Fruit fly (Drosophila melanogaster) whole organism, embryonic: ENCODE results near the gene Sas-4.

Source experiments
- CG12104 ChIP-seq: fragments of 200-800 bp; sonication (Bioruptor generic); optimal IDR thresholded peaks from 3 replicates; lab custom pipeline; 2016; ENCODE audit warnings: missing biosample characterization, missing genetic modification characterization
- CG15479 ChIP-seq: fragments of 200-800 bp; sonication (Bioruptor generic); optimal IDR thresholded peaks from 3 replicates; lab custom pipeline; 2019; ENCODE audit warnings: missing biosample characterization, mild to moderate bottlenecking, missing genetic modification characterization, moderate library complexity
- CG30431 ChIP-seq: fragments of 200-800 bp; sonication (Bioruptor generic); optimal IDR thresholded peaks from 2 replicates; lab custom pipeline; 2017; ENCODE audit warnings: missing biosample characterization, missing genetic modification characterization
- CG4820 ChIP-seq: fragments of 200-800 bp; sonication (Bioruptor generic); optimal IDR thresholded peaks from 3 replicates; lab custom pipeline; 2016; ENCODE audit warnings: missing biosample characterization, missing genetic modification characterization
- CG6254 ChIP-seq: fragments of 200-800 bp; sonication (Bioruptor generic); optimal IDR thresholded peaks from 3 replicates; lab custom pipeline; 2017; ENCODE audit warnings: mild to moderate bottlenecking, missing biosample characterization, missing genetic modification reagents, missing genetic modification characterization
- CG6813 ChIP-seq: fragments of 200-800 bp; sonication (Bioruptor generic); optimal IDR thresholded peaks from 2 replicates; lab custom pipeline; 2017; ENCODE audit warnings: missing biosample characterization, missing genetic modification characterization, mild to moderate bottlenecking, moderate library complexity, missing genetic modification reagents
- CG6854 ChIP-seq: fragments of 200-800 bp; sonication (Bioruptor generic); optimal IDR thresholded peaks from 3 replicates; lab custom pipeline; 2017; ENCODE audit warnings: missing biosample characterization, mild to moderate bottlenecking, missing genetic modification characterization
- CG8281 ChIP-seq: fragments of 200-800 bp; sonication (Bioruptor generic); optimal IDR thresholded peaks from 2 replicates; lab custom pipeline; 2018; ENCODE audit warnings: missing biosample characterization, mild to moderate bottlenecking, missing genetic modification characterization, moderate library complexity
- CrebB ChIP-seq: fragments of 200-800 bp; sonication (Bioruptor generic); optimal IDR thresholded peaks from 3 replicates; lab custom pipeline; 2018; ENCODE audit warnings: missing biosample characterization, mild to moderate bottlenecking, missing genetic modification characterization
- Dip2 ChIP-seq: fragments of 200-800 bp; sonication (Bioruptor generic); IDR thresholded peaks from 2 replicates; pipeline ENCODE4 v1.3.6; 2022; ENCODE audit warnings: missing biosample characterization, missing genetic modification characterization
- Dll ChIP-seq: fragments of 200-800 bp; sonication (Bioruptor generic); IDR thresholded peaks from 4 replicates; pipeline ENCODE4 v1.3.6; 2022; ENCODE audit warnings: missing biosample characterization, missing genetic modification characterization; ENCODE audit not compliant: partially characterized antibody
- Drgx ChIP-seq: fragments of 200-800 bp; sonication (Bioruptor generic); IDR thresholded peaks from 2 replicates; pipeline ENCODE4 v1.3.6; 2022; ENCODE audit warnings: missing biosample characterization, missing genetic modification characterization
- Elba2 ChIP-seq: fragments of 200-800 bp; sonication (Bioruptor generic); optimal IDR thresholded peaks from 3 replicates; lab custom pipeline; 2016; ENCODE audit warnings: missing biosample characterization, missing genetic modification characterization
- Ets65A ChIP-seq: fragments of 200-800 bp; sonication (Bioruptor generic); peaks from one replicate; lab custom pipeline; 2016; ENCODE audit warnings: missing biosample characterization, missing genetic modification characterization
- HLHmδ ChIP-seq: fragments of 200-800 bp; sonication (Bioruptor generic); optimal IDR thresholded peaks from 2 replicates; lab custom pipeline; 2018; ENCODE audit warnings: missing biosample characterization, mild to moderate bottlenecking, missing genetic modification characterization, moderate library complexity
- MESR4 ChIP-seq: fragments of 200-800 bp; sonication (Bioruptor generic); optimal IDR thresholded peaks from 2 replicates; lab custom pipeline; 2018; ENCODE audit warnings: missing biosample characterization, mild to moderate bottlenecking, missing genetic modification characterization, moderate library complexity
- Mes4 ChIP-seq: fragments of 200-800 bp; sonication (Bioruptor generic); optimal IDR thresholded peaks from 2 replicates; lab custom pipeline; 2016; ENCODE audit warnings: missing biosample characterization, missing genetic modification characterization
- Pdp1 ChIP-seq, 2 experiments: fragments of 200-800 bp; sonication (Bioruptor generic); optimal IDR thresholded peaks; 3 replicates each; lab custom pipeline; 2016; ENCODE audit warnings: missing biosample characterization in 2 of 2, missing genetic modification characterization in 2 of 2, mild to moderate bottlenecking in 1 of 2, moderate library complexity in 1 of 2
- Sry-δ ChIP-seq: fragments of 200-800 bp; sonication (Bioruptor generic); optimal IDR thresholded peaks from 2 replicates; lab custom pipeline; 2016; ENCODE audit warnings: missing biosample characterization, missing genetic modification characterization
- Trl ChIP-seq, 3 experiments: fragments of >200 bp in 2 of 3; fragments of 200-800 bp in 1 of 3; sonication (Bioruptor generic) in 1 of 3; optimal IDR thresholded peaks; 2 replicates in 1 of 3; 3 replicates in 2 of 3; lab custom pipeline; 2016 to 2017; ENCODE audit warnings: missing biosample characterization in 1 of 3, missing genetic modification characterization in 1 of 3
- Xbp1 ChIP-seq: fragments of 200-800 bp; sonication (Bioruptor generic); optimal IDR thresholded peaks from 3 replicates; lab custom pipeline; 2016; ENCODE audit warnings: missing biosample characterization, mild to moderate bottlenecking, missing genetic modification characterization
- YL-1 ChIP-seq: fragments of 200-800 bp; sonication (Bioruptor generic); optimal IDR thresholded peaks from 3 replicates; lab custom pipeline; 2017; ENCODE audit warnings: missing biosample characterization, mild to moderate bottlenecking, missing genetic modification characterization
- abd-A ChIP-seq: fragments of 200-800 bp; sonication (Bioruptor generic); optimal IDR thresholded peaks from 3 replicates; lab custom pipeline; 2019; ENCODE audit warnings: missing biosample characterization, mild to moderate bottlenecking, missing genetic modification characterization, moderate library complexity
- aop ChIP-seq: fragments of 200-800 bp; sonication (Bioruptor generic); IDR thresholded peaks from 2 replicates; pipeline ENCODE4 v1.3.6; 2022; ENCODE audit warnings: missing biosample characterization, missing genetic modification characterization
- ase ChIP-seq: fragments of 200-800 bp; sonication (Bioruptor generic); IDR thresholded peaks from 3 replicates; pipeline ENCODE4 v1.3.6; 2022; ENCODE audit warnings: missing biosample characterization, missing genetic modification characterization
- bbx ChIP-seq: fragments of 200-800 bp; sonication (Bioruptor generic); IDR thresholded peaks from 2 replicates; pipeline ENCODE4 v1.3.6; 2022; ENCODE audit warnings: missing biosample characterization, missing genetic modification characterization; ENCODE audit not compliant: partially characterized antibody
- chinmo ChIP-seq: fragments of 200-800 bp; sonication (Bioruptor generic); IDR thresholded peaks from 4 replicates; pipeline ENCODE4 v1.3.6; 2022; ENCODE audit warnings: missing biosample characterization, missing genetic modification characterization; ENCODE audit not compliant: partially characterized antibody
- chm ChIP-seq: fragments of 200-800 bp; sonication (Bioruptor generic); IDR thresholded peaks from 2 replicates; pipeline ENCODE4 v1.3.6; 2022; ENCODE audit warnings: missing biosample characterization, missing genetic modification characterization
- ci ChIP-seq: fragments of 200-800 bp; sonication (Bioruptor generic); IDR thresholded peaks from 3 replicates; pipeline ENCODE4 v1.3.6; 2022; ENCODE audit warnings: missing biosample characterization, missing genetic modification characterization
- dati ChIP-seq: fragments of 200-800 bp; sonication (Bioruptor generic); IDR thresholded peaks from 2 replicates; pipeline ENCODE4 v1.3.6; 2022; ENCODE audit warnings: missing biosample characterization, missing genetic modification characterization
- ewg ChIP-seq: fragments of 200-800 bp; sonication (Bioruptor generic); optimal IDR thresholded peaks from 3 replicates; lab custom pipeline; 2017; ENCODE audit warnings: mild to moderate bottlenecking, missing biosample characterization, missing genetic modification reagents, missing genetic modification characterization
- fd96Cb ChIP-seq: fragments of 200-800 bp; sonication (Bioruptor generic); optimal IDR thresholded peaks from 2 replicates; lab custom pipeline; 2018; ENCODE audit warnings: missing biosample characterization, mild to moderate bottlenecking, missing genetic modification characterization, moderate library complexity
- gce ChIP-seq: fragments of 200-800 bp; sonication (Bioruptor generic); IDR thresholded peaks from 3 replicates; pipeline ENCODE4 v1.3.6; 2022; ENCODE audit warnings: missing biosample characterization, missing genetic modification characterization
- gcm ChIP-seq: fragments of 200-800 bp; sonication (Bioruptor generic); optimal IDR thresholded peaks from 2 replicates; lab custom pipeline; 2019; ENCODE audit warnings: missing biosample characterization, mild to moderate bottlenecking, missing genetic modification characterization, moderate library complexity
- insv ChIP-seq, 2 experiments: fragments of 200-800 bp; sonication (Bioruptor generic); optimal IDR thresholded peaks; 3 replicates each; lab custom pipeline; 2016 to 2018; ENCODE audit warnings: missing biosample characterization in 2 of 2, missing genetic modification characterization in 2 of 2
- kah ChIP-seq: fragments of 200-800 bp; sonication (Bioruptor generic); optimal IDR thresholded peaks from 2 replicates; lab custom pipeline; 2018; ENCODE audit warnings: missing biosample characterization, mild to moderate bottlenecking, missing genetic modification characterization
- lab ChIP-seq: fragments of 200-800 bp; sonication (Bioruptor generic); optimal IDR thresholded peaks from 3 replicates; lab custom pipeline; 2017; ENCODE audit warnings: missing biosample characterization, missing genetic modification characterization, mild to moderate bottlenecking, moderate library complexity, missing genetic modification reagents
- mirr ChIP-seq: fragments of 200-800 bp; sonication (Bioruptor generic); optimal IDR thresholded peaks from 3 replicates; lab custom pipeline; 2018; ENCODE audit warnings: missing biosample characterization, mild to moderate bottlenecking, missing genetic modification characterization
- nerfin-1 ChIP-seq: fragments of 200-800 bp; sonication (Bioruptor generic); optimal IDR thresholded peaks from 3 replicates; lab custom pipeline; 2019; ENCODE audit warnings: missing biosample characterization, mild to moderate bottlenecking, missing genetic modification characterization, moderate library complexity
- nom ChIP-seq: fragments of 200-800 bp; sonication (Bioruptor generic); optimal IDR thresholded peaks from 2 replicates; lab custom pipeline; 2017; ENCODE audit warnings: missing biosample characterization, missing genetic modification characterization, mild to moderate bottlenecking, moderate library complexity, missing genetic modification reagents
- pros ChIP-seq: fragments of 200-800 bp; sonication (Bioruptor generic); optimal IDR thresholded peaks from 3 replicates; lab custom pipeline; 2019; ENCODE audit warnings: missing biosample characterization, mild to moderate bottlenecking, missing genetic modification characterization, moderate library complexity
- psq ChIP-seq: fragments of 200-800 bp; sonication (Bioruptor generic); optimal IDR thresholded peaks from 2 replicates; lab custom pipeline; 2017; ENCODE audit warnings: missing biosample characterization, missing genetic modification characterization
- sima ChIP-seq: fragments of 200-800 bp; sonication (Bioruptor generic); optimal IDR thresholded peaks from 2 replicates; lab custom pipeline; 2016; ENCODE audit warnings: missing biosample characterization, missing genetic modification characterization
- vvl ChIP-seq: fragments of 200-800 bp; sonication (Bioruptor generic); IDR thresholded peaks from 2 replicates; pipeline ENCODE4 v1.3.6; 2022; ENCODE audit warnings: missing biosample characterization, missing genetic modification characterization
- wek ChIP-seq: fragments of 200-800 bp; sonication (Bioruptor generic); optimal IDR thresholded peaks from 3 replicates; lab custom pipeline; 2018; ENCODE audit warnings: missing biosample characterization, mild to moderate bottlenecking, missing genetic modification characterization, moderate library complexity
- yki ChIP-seq: fragments of >200 bp; optimal IDR thresholded peaks from 3 replicates; lab custom pipeline; 2018
- zfh1 ChIP-seq: fragments of 200-800 bp; sonication (Bioruptor generic); IDR thresholded peaks from 3 replicates; pipeline ENCODE4 v1.3.6; 2022; ENCODE audit warnings: missing biosample characterization, missing genetic modification characterization

Sas-4 gene

dm6 chr3R:7102853-7103833, 48.0 kb upstream of the Sas-4 start (continued):
- TF ChIP-seq CG30431 (no peak), abd-A (tag; lab: Kevin White, UChicago) (peak; percentile 84), MESR4 (GFP tag; lab: Kevin White, UChicago) (no peak), kah (GFP tag; lab: Kevin White, UChicago) (peak; percentile 31), CG4820 (GFP tag; lab: Kevin White, UChicago) (no peak), zfh1 (peak; percentile 36; the same call in 1 of the 3 replicates), nom (GFP tag; lab: Kevin White, UChicago) (peak; percentile 37), CG6854 (GFP tag; lab: Kevin White, UChicago) (peak; percentile 42), Trl (optimal IDR thresholded peaks at IDR 0.05; lab: Kevin White, UChicago) (peak; percentile 88 to 100), Trl (GFP tag; optimal IDR thresholded peaks at IDR 0.05; lab: Kevin White, UChicago) (no peak), Sry-δ (GFP tag; lab: Kevin White, UChicago) (no peak), CG6813 (GFP tag; lab: Kevin White, UChicago) (peak; percentile 64), CG15479 (GFP tag; lab: Kevin White, UChicago) (peak; percentile 28), ewg (GFP tag; lab: Kevin White, UChicago) (peak; percentile 44), ase (GFP tag; lab: Robert Waterston, UW) (no peak), Ets65A (GFP tag; lab: Kevin White, UChicago) (no peak), sima (GFP tag; lab: Kevin White, UChicago) (no peak), YL-1 (GFP tag; lab: Kevin White, UChicago) (peak; percentile 5), CG6254 (GFP tag; lab: Kevin White, UChicago) (peak; percentile 4), fd96Cb (tag; lab: Kevin White, UChicago) (no peak), HLHmδ (GFP tag; lab: Kevin White, UChicago) (peak; percentile 50), chm (GFP tag; lab: Robert Waterston, UW) (peak; percentile 8; the same call in 1 of the 2 replicates), chinmo (0 out of 4 replicates have a peak, but pooled peaks have one; percentile 60), CG12104 (no peak), Elba2 (GFP tag; lab: Kevin White, UChicago) (peak; percentile 98), insv (GFP tag; optimal IDR thresholded peaks at IDR 0.05; lab: Kevin White, UChicago) (peak in 1 of 2 experiments; percentile 92), gcm (peak; percentile 89), dati (no peak), wek (GFP tag; lab: Kevin White, UChicago) (peak; percentile 5), Drgx (GFP tag; lab: Robert Waterston, UW) (0 out of 2 replicates have a peak, but pooled peaks have one; percentile 16), lab (GFP tag; lab: Kevin White, UChicago) (peak; percentile 2), CrebB (tag; lab: Kevin White, UChicago) (peak; percentile 19), ci (GFP tag; lab: Robert Waterston, UW) (0 out of 3 replicates have a peak, but pooled peaks have one; percentile 55), Dip2 (GFP tag; lab: Robert Waterston, UW) (no peak), gce (GFP tag; lab: Robert Waterston, UW) (peak; percentile 34; the same call in 1 of the 3 replicates), Dll (GFP tag; lab: Robert Waterston, UW) (peak; percentile 41; the same call in 2 of the 4 replicates), psq (GFP tag; lab: Kevin White, UChicago) (no peak), mirr (GFP tag; lab: Kevin White, UChicago) (no peak), bbx (GFP tag; lab: Robert Waterston, UW) (0 out of 2 replicates have a peak, but pooled peaks have one; percentile 37), CG8281 (tag; lab: Kevin White, UChicago) (no peak), pros (GFP tag; lab: Kevin White, UChicago) (peak; percentile 83), vvl (GFP tag; lab: Robert Waterston, UW) (peak; percentile 58; the same call in 1 of the 2 replicates), Xbp1 (GFP tag; lab: Kevin White, UChicago) (no peak), yki (lab: Kevin White, UChicago) (peak; percentile 91), nerfin-1 (tag; lab: Kevin White, UChicago) (peak; percentile 7), Pdp1 (GFP tag; optimal IDR thresholded peaks at IDR 0.05; lab: Kevin White, UChicago) (peak in 1 of 2 experiments; percentile 94), Mes4 (GFP tag; lab: Kevin White, UChicago) (no peak), aop (GFP tag; lab: Robert Waterston, UW) (no peak)
